Fruit fly (Drosophila melanogaster): ENCODE data around the gene CG42832.
A peak's percentile ranks its signal among the peaks of the same experiment; 100 is the strongest.

DNA sequence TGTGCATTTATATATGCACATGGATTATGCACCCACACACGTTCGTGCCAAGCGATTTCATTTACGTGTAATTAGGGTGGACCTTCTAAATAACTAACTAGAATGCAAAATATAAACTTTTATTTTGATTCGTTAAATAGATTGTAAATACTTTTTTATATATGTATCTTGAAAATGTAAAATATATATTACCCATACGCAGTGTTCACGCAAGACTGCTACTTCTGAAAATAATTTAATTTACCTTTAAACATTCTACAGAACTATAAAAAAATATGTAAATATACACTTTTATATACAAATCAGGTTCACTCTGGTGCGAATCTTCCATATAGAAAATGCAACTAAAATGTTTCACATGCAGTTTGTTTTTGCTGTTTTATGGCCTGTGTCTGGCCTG, 16.2 kb upstream of the CG42832 start:
- TF ChIP-seq CG13204 (GFP tag; optimal IDR thresholded peaks at IDR 0.05) (no peak), EcR (GFP tag; optimal IDR thresholded peaks at IDR 0.05) (no peak), CG15710 (tag; optimal IDR thresholded peaks at IDR 0.05) (peak; percentile 46), Pif1B (GFP tag; optimal IDR thresholded peaks at IDR 0.05) (peak; percentile 3)
